Fruit fly (Drosophila melanogaster) whole organism, embryonic: ENCODE results near the gene RapGAP1.

ENCODE experiments used
- CG1647 ChIP-seq: fragments of 200-800 bp; sonication (Bioruptor generic); optimal IDR thresholded peaks from 3 replicates; lab custom pipeline; 2016; ENCODE audit warnings: missing biosample characterization, missing genetic modification characterization
- Nf-YC ChIP-seq: fragments of 200-800 bp; optimal IDR thresholded peaks from 3 replicates; lab custom pipeline; 2019; ENCODE audit warnings: missing biosample characterization, mild to moderate bottlenecking, missing genetic modification characterization, moderate library complexity
- Ssrp ChIP-seq: fragments of 200-800 bp; sonication (Bioruptor generic); optimal IDR thresholded peaks from 2 replicates; lab custom pipeline; 2018; ENCODE audit warnings: missing biosample characterization, mild to moderate bottlenecking, missing genetic modification characterization, moderate library complexity
- Vsx1 ChIP-seq: fragments of 200-800 bp; sonication (Bioruptor generic); optimal IDR thresholded peaks from 2 replicates; lab custom pipeline; 2017; ENCODE audit warnings: missing biosample characterization, mild to moderate bottlenecking, missing genetic modification characterization, missing genetic modification reagents
- nerfin-2 ChIP-seq: fragments of 200-800 bp; sonication (Bioruptor generic); IDR thresholded peaks from 2 replicates; pipeline ENCODE4 v1.3.6; 2022; ENCODE audit warnings: missing biosample characterization, missing genetic modification characterization; ENCODE audit not compliant: partially characterized antibody

dm6 chr2L:7507447-7507846 is 71.3 kb downstream of the RapGAP1 start:
- no peak for TF ChIP-seq Vsx1 (GFP tag; lab: Kevin White, UChicago)
- no peak for TF ChIP-seq nerfin-2 (GFP tag; lab: Robert Waterston, UW)
- no peak for TF ChIP-seq CG1647 (GFP tag; lab: Kevin White, UChicago)
- TF ChIP-seq Ssrp (tag; lab: Kevin White, UChicago), result no peak
- TF ChIP-seq Nf-YC, result no peak
